Worm (Caenorhabditis elegans) whole organism, late embryonic: ENCODE data around the gene F10G7.10.

Experiments used
- ceh-34 ChIP-seq: sonication (generic microtip); optimal IDR thresholded peaks from 2 replicates; lab custom pipeline; 2016; ENCODE audit warnings: mild to moderate bottlenecking, missing genetic modification characterization, missing compliant biosample characterization
- nhr-11 ChIP-seq: fragments of 150-350 bp; optimal IDR thresholded peaks from 2 replicates; lab custom pipeline; 2014; ENCODE audit warnings: missing biosample characterization, missing genetic modification characterization
- pat-9 ChIP-seq: fragments of 200-800 bp; sonication (Bioruptor generic); optimal IDR thresholded peaks from 2 replicates; lab custom pipeline; 2018; ENCODE audit warnings: mild to moderate bottlenecking, missing genetic modification characterization, moderate library complexity, missing compliant biosample characterization
- pha-2 ChIP-seq: sonication (generic microtip); optimal IDR thresholded peaks from 2 replicates; lab custom pipeline; 2017; ENCODE audit warnings: mild to moderate bottlenecking, missing genetic modification characterization, missing compliant biosample characterization
- pros-1 ChIP-seq: fragments of 150-350 bp; optimal IDR thresholded peaks from 2 replicates; lab custom pipeline; 2014; ENCODE audit warnings: missing biosample characterization, missing genetic modification reagents, missing genetic modification characterization
- sox-2 ChIP-seq: fragments of 200-800 bp; sonication (Bioruptor generic); IDR thresholded peaks from 2 replicates; pipeline ENCODE4 v1.3.6; 2022; ENCODE audit warnings: missing genetic modification reagents, missing genetic modification characterization, missing compliant biosample characterization

DNA sequence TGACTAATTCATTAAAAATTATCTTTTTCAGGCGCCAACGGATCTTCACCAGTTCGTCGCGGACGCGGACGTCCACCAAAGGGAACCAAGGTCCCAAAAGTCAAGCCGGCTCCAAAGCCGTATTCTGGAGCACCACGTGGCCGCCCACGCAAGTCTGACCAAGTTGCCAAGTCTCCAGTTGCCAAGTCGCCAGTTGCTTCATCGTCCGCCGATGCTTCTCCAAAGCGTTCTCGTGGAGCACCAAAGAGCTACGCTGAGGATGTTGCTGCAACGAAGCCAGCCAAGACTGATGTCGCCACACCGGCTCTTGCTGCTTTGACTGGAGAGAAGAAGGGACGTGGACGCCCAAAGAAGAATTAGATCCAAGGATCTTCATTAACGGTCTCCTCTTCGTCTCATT, 52.8 kb downstream of the F10G7.10 start:
- TF ChIP-seq pros-1 (tag; lab: Kevin White, UChicago) (no peak), sox-2 (no peak), pha-2 (tag; lab: Kevin White, UChicago) (no peak), ceh-34 (tag; lab: Kevin White, UChicago) (no peak), pat-9 (no peak), nhr-11 (tag; lab: Kevin White, UChicago) (no peak)
